Worm (Caenorhabditis elegans): ENCODE results near the gene cdc-14.

cdc-14 gene

ce11 chrII:5599326-5600044, 6.3 kb upstream of the cdc-14 start, which contains the start of gene C17G10.10:
Gene C17G10.10, minus strand, starts transcription at chrII:5599376.
- TF ChIP-seq pha-4 (tag; optimal IDR thresholded peaks at IDR 0.05) (peak; percentile 12), sptf-1 (tag; optimal IDR thresholded peaks at IDR 0.05) (no peak)

ce11 chrII:5596247-5596646, 3.0 kb upstream of the cdc-14 start, which contains the start of gene C17G10.1:
Gene C17G10.1, plus strand, starts transcription at chrII:5596547.
- no peak for TF ChIP-seq bed-3 (GFP tag; optimal IDR thresholded peaks at IDR 0.05)
- TF ChIP-seq nhr-12 (tag; optimal IDR thresholded peaks at IDR 0.05): no peak
- no peak for TF ChIP-seq ztf-11 (tag; optimal IDR thresholded peaks at IDR 0.05)
- TF ChIP-seq unc-120 (tag; optimal IDR thresholded peaks at IDR 0.05; ENCODE audit: poor library complexity, severe bottlenecking): no peak
- no peak for TF ChIP-seq nhr-28 (tag; optimal IDR thresholded peaks at IDR 0.05)
- no peak for TF ChIP-seq sem-2 (GFP tag; optimal IDR thresholded peaks at IDR 0.05)
- TF ChIP-seq elt-1 (tag; optimal IDR thresholded peaks at IDR 0.05; ENCODE audit: borderline replicate concordance, insufficient read depth): no peak
- no peak for TF ChIP-seq zip-8 (tag; optimal IDR thresholded peaks at IDR 0.05)

DNA sequence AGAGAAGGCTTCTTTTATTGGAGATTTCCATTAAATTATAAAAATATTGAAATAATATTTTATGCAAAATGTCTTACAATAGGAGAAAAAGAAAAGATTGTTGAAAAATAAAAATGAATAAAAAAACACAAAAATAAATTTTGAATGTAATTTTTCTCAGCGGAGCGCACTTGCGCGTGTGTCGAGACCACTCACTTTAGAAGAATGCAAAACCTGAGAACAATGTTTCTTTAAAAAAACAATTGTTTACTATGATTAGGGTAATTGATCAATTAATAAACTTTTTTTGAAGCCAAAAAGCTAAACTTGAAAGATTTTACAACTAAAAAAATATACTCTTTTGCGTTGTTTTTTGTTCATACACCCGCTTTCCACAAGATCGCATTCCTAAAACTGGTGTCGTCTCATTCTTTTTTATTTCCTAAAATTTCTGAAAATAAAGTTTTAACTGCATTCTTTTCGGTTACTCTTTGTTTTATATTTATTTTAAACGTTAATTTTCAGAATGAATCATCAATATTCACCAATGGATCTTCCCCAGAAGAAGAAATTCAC, 1.1 kb upstream of the cdc-14 start, which contains the start of gene ttc-4:
Gene ttc-4 (plus strand): TSS at position 505 of the 555 bp plus-strand sequence.
- TF ChIP-seq nhr-2 (tag; optimal IDR thresholded peaks at IDR 0.05) (no peak), unc-62 (GFP tag; optimal IDR thresholded peaks at IDR 0.05) (no peak), ztf-11 (tag; optimal IDR thresholded peaks at IDR 0.05) (no peak), nhr-28 (tag; optimal IDR thresholded peaks at IDR 0.05) (no peak), ceh-39 (tag; optimal IDR thresholded peaks at IDR 0.05) (no peak), mls-2 (tag; optimal IDR thresholded peaks at IDR 0.05) (no peak), mab-5 (tag; optimal IDR thresholded peaks at IDR 0.05) (no peak), sem-2 (GFP tag; optimal IDR thresholded peaks at IDR 0.05) (no peak), ham-2 (GFP tag; optimal IDR thresholded peaks at IDR 0.05) (no peak), elt-1 (tag; optimal IDR thresholded peaks at IDR 0.05; ENCODE audit: borderline replicate concordance, insufficient read depth) (no peak), M03D4.4 (tag; optimal IDR thresholded peaks at IDR 0.05) (no peak), mep-1 (tag; optimal IDR thresholded peaks at IDR 0.05) (peak; percentile 68), snpc-4 (tag; optimal IDR thresholded peaks at IDR 0.05) (no peak), nhr-237 (tag; optimal IDR thresholded peaks at IDR 0.05) (peak; percentile 68), lin-13 (tag; optimal IDR thresholded peaks at IDR 0.05) (no peak), ces-1 (GFP tag; optimal IDR thresholded peaks at IDR 0.05) (peak; percentile 39), hlh-1 (tag; optimal IDR thresholded peaks at IDR 0.05) (no peak), sptf-1 (tag; optimal IDR thresholded peaks at IDR 0.05) (peak; percentile 45), lin-32 (GFP tag; optimal IDR thresholded peaks at IDR 0.05) (no peak), unc-39 (tag; optimal IDR thresholded peaks at IDR 0.05) (no peak), elt-3 (tag; optimal IDR thresholded peaks at IDR 0.05) (no peak)

ce11 chrII:5592857-5593256, 370 bp downstream of the cdc-14 start:
- TF ChIP-seq hlh-1 (tag; optimal IDR thresholded peaks at IDR 0.05) (no peak), zip-8 (tag; optimal IDR thresholded peaks at IDR 0.05) (no peak), unc-62 (GFP tag; optimal IDR thresholded peaks at IDR 0.05) (no peak)

DNA sequence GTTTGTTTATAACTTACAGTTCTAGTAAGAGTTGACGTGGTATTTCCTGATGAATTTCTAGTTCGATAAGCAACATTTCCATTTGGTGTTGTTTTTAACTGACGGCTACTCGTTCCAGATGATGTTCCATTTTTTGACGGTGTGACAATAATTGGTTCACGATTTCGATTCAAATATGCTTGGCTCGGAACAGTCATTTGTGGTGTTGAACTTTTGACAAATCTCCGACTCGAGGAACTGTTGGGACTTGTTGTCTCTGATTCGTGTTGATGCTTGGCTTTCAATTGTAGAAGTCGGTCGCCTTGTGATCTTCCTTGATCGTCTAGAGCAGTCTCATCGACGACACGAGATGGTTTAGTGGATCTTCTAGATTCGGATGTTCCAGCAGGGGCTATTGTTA, 1.7 kb downstream of the cdc-14 start:
- no peak for TF ChIP-seq lsy-2 (tag; optimal IDR thresholded peaks at IDR 0.05)
- no peak for TF ChIP-seq snpc-4 (tag; optimal IDR thresholded peaks at IDR 0.05)
- TF ChIP-seq ces-1 (GFP tag; optimal IDR thresholded peaks at IDR 0.05): no peak
- no peak for TF ChIP-seq ceh-43 (GFP tag; optimal IDR thresholded peaks at IDR 0.05)
- TF ChIP-seq blmp-1 (tag; optimal IDR thresholded peaks at IDR 0.05): no peak
- TF ChIP-seq ham-2 (GFP tag; optimal IDR thresholded peaks at IDR 0.05): no peak
- no peak for TF ChIP-seq ceh-39 (tag; optimal IDR thresholded peaks at IDR 0.05)
- no peak for TF ChIP-seq tbx-8 (GFP tag; optimal IDR thresholded peaks at IDR 0.05)
- no peak for TF ChIP-seq sptf-1 (tag; optimal IDR thresholded peaks at IDR 0.05)
- no peak for TF ChIP-seq mep-1 (tag; optimal IDR thresholded peaks at IDR 0.05)
- TF ChIP-seq nhr-237 (tag; optimal IDR thresholded peaks at IDR 0.05): no peak
- no peak for TF ChIP-seq elt-1 (tag; optimal IDR thresholded peaks at IDR 0.05; ENCODE audit: borderline replicate concordance, insufficient read depth)
